Worm (Caenorhabditis elegans): ENCODE data around the gene F37A8.2.

F37A8.2 gene

DNA sequence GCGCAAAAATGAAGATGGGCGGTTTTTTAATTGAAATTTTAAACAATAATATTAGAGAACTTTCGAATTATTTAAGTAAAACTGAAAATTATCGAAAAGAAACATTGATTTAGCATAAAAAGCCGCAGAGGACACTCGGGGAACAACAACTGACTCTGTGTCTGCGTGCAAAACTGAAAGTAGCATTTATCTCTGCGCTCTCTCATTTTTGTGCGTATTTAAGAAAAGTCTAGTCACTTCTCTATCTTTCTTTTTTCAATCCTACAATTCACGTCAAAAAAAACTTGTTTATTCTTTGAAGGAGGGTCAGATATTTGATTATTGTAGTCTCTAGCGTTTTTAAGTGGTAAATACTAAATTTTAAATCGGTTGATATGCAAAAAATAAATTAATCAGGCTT lies 23.1 kb downstream of the F37A8.2 start (continued):
- TF ChIP-seq ztf-6 (GFP tag; IDR thresholded peaks at IDR 0.05), result no peak
- TF ChIP-seq sptf-2 (GFP tag; optimal IDR thresholded peaks at IDR 0.05), result no peak
- no peak for TF ChIP-seq zfh-2 (GFP tag; conservative IDR thresholded peaks at IDR 0.05)
- TF ChIP-seq ztf-28 (GFP tag; IDR thresholded peaks at IDR 0.05), result no peak
- TF ChIP-seq ceh-58 (GFP tag; IDR thresholded peaks at IDR 0.05), result no peak
- no peak for TF ChIP-seq C17E4.6 (GFP tag; IDR thresholded peaks at IDR 0.05)
- TF ChIP-seq Y79H2A.3 (GFP tag; conservative IDR thresholded peaks at IDR 0.05), result no peak
- no peak for TF ChIP-seq F39B2.1 (GFP tag; IDR thresholded peaks at IDR 0.05)
- TF ChIP-seq rpc-1 (optimal IDR thresholded peaks at IDR 0.05), result no peak
- TF ChIP-seq rpc-1 (tag; optimal IDR thresholded peaks at IDR 0.05), result no peak
- no peak for TF ChIP-seq cebp-1 (GFP tag; IDR thresholded peaks at IDR 0.05)
- peak; percentile 36 for TF ChIP-seq cebp-1 (tag; optimal IDR thresholded peaks at IDR 0.05)
- no peak for TF ChIP-seq tbx-9 (tag; optimal IDR thresholded peaks at IDR 0.05; ENCODE audit: borderline replicate concordance)
- TF ChIP-seq hlh-12 (tag; optimal IDR thresholded peaks at IDR 0.05), result no peak
- TF ChIP-seq ztf-22 (GFP tag; optimal IDR thresholded peaks at IDR 0.05), result no peak
- no peak for TF ChIP-seq F10E7.11 (tag; optimal IDR thresholded peaks at IDR 0.05)
- no peak for TF ChIP-seq bed-1 (GFP tag; IDR thresholded peaks at IDR 0.05)
- TF ChIP-seq madf-10 (tag; optimal IDR thresholded peaks at IDR 0.05), result no peak
- no peak for TF ChIP-seq ztf-25 (GFP tag; IDR thresholded peaks at IDR 0.05)
- TF ChIP-seq B0261.1 (tag; optimal IDR thresholded peaks at IDR 0.05), result no peak
- TF ChIP-seq hsf-1 (GFP tag; IDR thresholded peaks at IDR 0.05), result no peak
- TF ChIP-seq snpc-1.1 (tag; optimal IDR thresholded peaks at IDR 0.05; ENCODE audit: insufficient read depth), result no peak
- TF ChIP-seq nhr-27 (tag; optimal IDR thresholded peaks at IDR 0.05), result no peak
- TF ChIP-seq pbrm-1 (GFP tag; IDR thresholded peaks at IDR 0.05), result no peak
- peak; percentile 2 for TF ChIP-seq K12H6.12 (tag; optimal IDR thresholded peaks at IDR 0.05)

DNA sequence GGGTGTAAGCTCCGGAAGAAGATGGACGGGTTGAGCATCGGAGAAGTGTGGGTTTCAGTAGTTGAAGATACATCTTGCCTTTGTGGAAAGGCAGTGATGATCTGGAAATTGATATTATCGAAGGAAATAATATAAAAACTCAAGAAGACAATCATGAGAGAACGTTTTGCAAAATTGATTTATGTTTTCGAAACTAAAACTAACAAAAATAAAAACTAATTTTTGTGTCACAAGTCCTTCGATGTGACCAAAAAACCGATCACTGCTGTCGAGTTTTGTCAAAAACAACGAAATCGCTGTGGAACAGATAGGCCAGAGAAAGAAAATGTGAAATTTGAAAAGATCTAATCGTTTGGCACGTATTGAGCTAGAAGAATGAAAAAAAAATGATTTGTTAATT lies 23.7 kb downstream of the F37A8.2 start, which contains the start of gene mmcm-1:
Gene mmcm-1, minus strand, starts transcription at position 101 of the 400 bp plus-strand sequence.
- no peak for TF ChIP-seq die-1 (tag; optimal IDR thresholded peaks at IDR 0.05)
- TF ChIP-seq lsy-27 (tag; optimal IDR thresholded peaks at IDR 0.05; ENCODE audit: borderline replicate concordance, insufficient read depth), result no peak

DNA sequence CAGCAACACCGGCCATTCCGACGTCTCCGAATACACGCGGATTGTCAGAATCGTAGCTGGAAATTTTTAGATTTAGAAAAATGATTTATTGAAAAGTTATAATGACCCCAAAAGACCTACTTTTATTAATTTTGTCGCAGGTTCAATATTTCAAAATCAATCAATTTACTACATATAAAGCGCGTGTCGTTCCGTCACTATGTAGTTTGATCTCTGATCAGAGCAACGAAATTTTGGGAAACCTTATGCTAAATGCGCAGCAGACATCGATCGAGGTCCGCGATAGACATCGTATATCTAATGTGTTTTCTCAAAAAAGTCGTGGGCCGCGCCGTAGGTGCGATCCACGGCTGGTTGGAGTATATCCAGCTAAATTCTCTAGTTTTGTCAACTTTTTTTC lies 24.8 kb downstream of the F37A8.2 start:
- TF ChIP-seq F39B2.1 (GFP tag; IDR thresholded peaks at IDR 0.05) (no peak), egl-18 (GFP tag; IDR thresholded peaks at IDR 0.05) (no peak), snpc-4 (GFP tag; optimal IDR thresholded peaks at IDR 0.05) (peak; percentile 11), snpc-4 (tag; optimal IDR thresholded peaks at IDR 0.05) (peak in 2 of 4 experiments; percentile 68 to 71)

DNA sequence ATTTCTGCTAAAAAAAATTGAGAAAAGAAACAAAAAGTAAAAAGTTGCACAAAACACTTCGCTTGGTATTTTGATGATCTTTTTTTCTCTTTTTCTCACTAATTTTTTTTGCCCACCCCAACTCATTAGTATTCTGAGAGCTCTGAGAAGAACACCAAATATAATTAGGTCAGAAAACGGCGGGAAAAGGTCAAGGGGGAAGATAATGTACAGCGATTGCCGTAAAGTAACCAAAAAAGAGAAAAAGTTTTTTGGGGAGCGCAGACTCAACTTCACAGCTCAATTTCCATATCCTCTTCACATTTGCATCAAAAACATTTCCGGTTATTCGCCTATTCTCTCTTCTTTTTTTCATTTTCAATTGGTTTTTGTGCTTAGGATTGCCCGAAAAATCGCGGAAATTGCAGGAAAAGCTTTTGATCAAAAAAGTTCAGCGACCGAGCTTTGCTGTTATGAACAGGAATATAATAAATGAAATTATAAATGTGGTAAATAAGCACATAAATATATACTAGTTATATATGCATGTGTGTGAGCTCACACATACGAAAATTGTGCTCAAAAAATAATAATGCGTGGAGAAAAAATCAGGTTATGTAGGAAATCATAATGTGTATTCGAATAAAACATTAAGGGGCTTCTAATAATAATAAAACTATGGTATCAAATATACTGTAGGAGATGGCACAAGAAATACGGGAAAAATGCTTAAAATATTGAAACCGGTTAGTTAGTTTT lies 28.6 kb downstream of the F37A8.2 start:
- TF ChIP-seq tlf-1 (GFP tag; optimal IDR thresholded peaks at IDR 0.05) (peak; percentile 43), attf-5 (GFP tag; optimal IDR thresholded peaks at IDR 0.05) (peak; percentile 0), F22D6.2 (tag; optimal IDR thresholded peaks at IDR 0.05) (no peak), efl-1 (GFP tag; optimal IDR thresholded peaks at IDR 0.05) (no peak), B0336.3 (GFP tag; IDR thresholded peaks at IDR 0.05) (peak; percentile 60; the same call in 1 of the 2 replicates), aptf-2 (GFP tag; conservative IDR thresholded peaks at IDR 0.05) (no peak), F33H1.4 (GFP tag; IDR thresholded peaks at IDR 0.05) (no peak), nhr-27 (tag; optimal IDR thresholded peaks at IDR 0.05) (no peak), ama-1 (optimal IDR thresholded peaks at IDR 0.05) (peak; percentile 80), ama-1 (GFP tag; optimal IDR thresholded peaks at IDR 0.05) (no peak), chd-7 (tag; optimal IDR thresholded peaks at IDR 0.05) (no peak), nfya-1 (tag; optimal IDR thresholded peaks at IDR 0.05; ENCODE audit: borderline replicate concordance, insufficient read depth) (no peak), mcd-1 (GFP tag; IDR thresholded peaks at IDR 0.05) (0 out of 2 replicates have a peak, but pooled peaks have one; percentile 4), pbrm-1 (GFP tag; IDR thresholded peaks at IDR 0.05) (no peak), nfyb-1 (GFP tag; IDR thresholded peaks at IDR 0.05) (peak; percentile 68), attf-6 (GFP tag; IDR thresholded peaks at IDR 0.05) (no peak), ZK185.1 (tag; optimal IDR thresholded peaks at IDR 0.05; ENCODE audit: poor library complexity, severe bottlenecking) (no peak)

All from whole organism, young adult.